Fruit fly (Drosophila melanogaster): ENCODE measurements around the gene ppk24.

- TF ChIP-seq CG32121 (GFP tag; IDR thresholded peaks at IDR 0.05), result no peak
- no peak for TF ChIP-seq Ets98B (GFP tag; IDR thresholded peaks at IDR 0.05)
- TF ChIP-seq D1 (tag; optimal IDR thresholded peaks at IDR 0.05), result no peak
- TF ChIP-seq Snoo (tag; optimal IDR thresholded peaks at IDR 0.05), result no peak
- no peak for TF ChIP-seq gl (tag; optimal IDR thresholded peaks at IDR 0.05)
- TF ChIP-seq CG10348 (GFP tag; IDR thresholded peaks at IDR 0.05), result no peak
- no peak for TF ChIP-seq CG8301 (tag; optimal IDR thresholded peaks at IDR 0.05)
- no peak for TF ChIP-seq EcR (GFP tag; optimal IDR thresholded peaks at IDR 0.05)
- no peak for TF ChIP-seq CG8159 (tag; optimal IDR thresholded peaks at IDR 0.05)
- TF ChIP-seq rn (GFP tag; IDR thresholded peaks at IDR 0.05), result no peak
- no peak for TF ChIP-seq CG14655 (GFP tag; optimal IDR thresholded peaks at IDR 0.05)
- no peak for TF ChIP-seq CG17806 (tag; optimal IDR thresholded peaks at IDR 0.05)
- no peak for TF ChIP-seq CG12605 (GFP tag; IDR thresholded peaks at IDR 0.05)
- no peak for TF ChIP-seq CG13204 (GFP tag; optimal IDR thresholded peaks at IDR 0.05)
Observed at dm6 chr3R:31262298-31262697, 3.2 kb upstream of the ppk24 start, which contains the start of gene CAH5.

Measured in whole organism, pupa.